Fruit fly (Drosophila melanogaster) whole organism, embryonic: Measurements from ENCODE around the gene elgi.

Experiments used
- B-H2 ChIP-seq: fragments of 200-800 bp; sonication (Bioruptor generic); optimal IDR thresholded peaks from 2 replicates; lab custom pipeline; 2018; ENCODE audit warnings: missing biosample characterization, mild to moderate bottlenecking, missing genetic modification characterization
- CG10147 ChIP-seq: fragments of 200-800 bp; sonication (Bioruptor generic); optimal IDR thresholded peaks from 2 replicates; lab custom pipeline; 2019; ENCODE audit warnings: missing biosample characterization, mild to moderate bottlenecking, missing genetic modification characterization, moderate library complexity
- CG1024 ChIP-seq: fragments of 200-800 bp; sonication (Bioruptor generic); IDR thresholded peaks from 2 replicates; pipeline ENCODE4 v1.3.6; 2022; ENCODE audit warnings: missing biosample characterization, missing genetic modification characterization
- CG10543 ChIP-seq: fragments of 200-800 bp; sonication (Bioruptor generic); optimal IDR thresholded peaks from 3 replicates; lab custom pipeline; 2017; ENCODE audit warnings: missing biosample characterization, mild to moderate bottlenecking, missing genetic modification characterization, moderate library complexity
- CG12071 ChIP-seq: fragments of 200-800 bp; sonication (Bioruptor generic); optimal IDR thresholded peaks from 3 replicates; lab custom pipeline; 2018; ENCODE audit warnings: missing biosample characterization, mild to moderate bottlenecking, missing genetic modification characterization
- CG13296 ChIP-seq: fragments of 200-800 bp; sonication (Bioruptor generic); optimal IDR thresholded peaks from 3 replicates; lab custom pipeline; 2018; ENCODE audit warnings: missing biosample characterization, mild to moderate bottlenecking, missing genetic modification characterization
- CG13424 ChIP-seq: fragments of 200-800 bp; sonication (Bioruptor generic); optimal IDR thresholded peaks from 2 replicates; lab custom pipeline; 2019; ENCODE audit warnings: missing biosample characterization, mild to moderate bottlenecking, missing genetic modification characterization, moderate library complexity
- CG13894 ChIP-seq: fragments of 200-800 bp; sonication (Bioruptor generic); optimal IDR thresholded peaks from 3 replicates; lab custom pipeline; 2018; ENCODE audit warnings: missing biosample characterization, mild to moderate bottlenecking, missing genetic modification characterization, moderate library complexity
- CG14441 ChIP-seq: fragments of 200-800 bp; sonication (Bioruptor generic); IDR thresholded peaks from 2 replicates; pipeline ENCODE4 v1.3.6; 2022; ENCODE audit warnings: missing biosample characterization, missing genetic modification characterization
- CG15269 ChIP-seq: fragments of 200-800 bp; sonication (Bioruptor generic); optimal IDR thresholded peaks from 2 replicates; lab custom pipeline; 2018; ENCODE audit warnings: missing biosample characterization, mild to moderate bottlenecking, missing genetic modification characterization, moderate library complexity
- CG2678 ChIP-seq: fragments of 200-800 bp; sonication (Bioruptor generic); optimal IDR thresholded peaks from 3 replicates; lab custom pipeline; 2019; ENCODE audit warnings: missing biosample characterization, mild to moderate bottlenecking, missing genetic modification characterization, moderate library complexity
- CG3281 ChIP-seq: fragments of 200-800 bp; sonication (Bioruptor generic); optimal IDR thresholded peaks from 3 replicates; lab custom pipeline; 2017; ENCODE audit warnings: missing biosample characterization, mild to moderate bottlenecking, missing genetic modification characterization
- CG34376 ChIP-seq: fragments of 200-800 bp; sonication (Bioruptor generic); optimal IDR thresholded peaks from 2 replicates; lab custom pipeline; 2018; ENCODE audit warnings: missing biosample characterization, mild to moderate bottlenecking, missing genetic modification characterization
- CG42726 ChIP-seq: fragments of 200-800 bp; sonication (Bioruptor generic); IDR thresholded peaks from 2 replicates; pipeline ENCODE4 v1.3.6; 2022; ENCODE audit warnings: missing biosample characterization, missing genetic modification characterization; ENCODE audit not compliant: partially characterized antibody
- CG6175 ChIP-seq: fragments of 200-800 bp; sonication (Bioruptor generic); IDR thresholded peaks from 3 replicates; pipeline ENCODE4 v1.3.6; 2022; ENCODE audit warnings: missing biosample characterization, missing genetic modification characterization
- CG7963 ChIP-seq: fragments of 200-800 bp; sonication (Bioruptor generic); IDR thresholded peaks from 3 replicates; pipeline ENCODE4 v1.3.6; 2022; ENCODE audit warnings: missing biosample characterization, missing genetic modification characterization; ENCODE audit not compliant: partially characterized antibody
- CG8478 ChIP-seq: fragments of >200 bp; optimal IDR thresholded peaks from 2 replicates; lab custom pipeline; 2018
- CG8924 ChIP-seq: fragments of 200-800 bp; optimal IDR thresholded peaks from 3 replicates; lab custom pipeline; 2019; ENCODE audit warnings: missing biosample characterization, mild to moderate bottlenecking, missing genetic modification characterization, moderate library complexity
- D ChIP-seq, 2 experiments: fragments of 200-800 bp in 1 of 2; fragments of >200 bp in 1 of 2; sonication (Bioruptor generic) in 1 of 2; optimal IDR thresholded peaks; 2 replicates in 1 of 2; 3 replicates in 1 of 2; lab custom pipeline; 2017; ENCODE audit warnings: mild to moderate bottlenecking in 1 of 2, missing biosample characterization in 1 of 2, missing genetic modification characterization in 1 of 2, missing genetic modification reagents in 1 of 2
- Drgx ChIP-seq: fragments of 200-800 bp; sonication (Bioruptor generic); IDR thresholded peaks from 2 replicates; pipeline ENCODE4 v1.3.6; 2022; ENCODE audit warnings: missing biosample characterization, missing genetic modification characterization
- ERR ChIP-seq: fragments of 200-800 bp; sonication (Bioruptor generic); optimal IDR thresholded peaks from 2 replicates; lab custom pipeline; 2016; ENCODE audit warnings: missing biosample characterization, missing genetic modification characterization
- Fer1 ChIP-seq: fragments of 200-800 bp; sonication (Bioruptor generic); optimal IDR thresholded peaks from 2 replicates; lab custom pipeline; 2017; ENCODE audit warnings: missing biosample characterization, mild to moderate bottlenecking, missing genetic modification characterization
- HLH3B ChIP-seq: fragments of 200-800 bp; sonication (Bioruptor generic); IDR thresholded peaks from 2 replicates; pipeline ENCODE4 v1.3.6; 2022; ENCODE audit warnings: missing biosample characterization, missing genetic modification characterization
- Hey ChIP-seq: fragments of 200-800 bp; sonication (Bioruptor generic); optimal IDR thresholded peaks from 3 replicates; lab custom pipeline; 2018; ENCODE audit warnings: missing biosample characterization, mild to moderate bottlenecking, missing genetic modification characterization
- Hr78 ChIP-seq, 2 experiments: fragments of 200-800 bp in 1 of 2; fragments of >200 bp in 1 of 2; sonication (Bioruptor generic) in 1 of 2; optimal IDR thresholded peaks; 2 replicates each; lab custom pipeline; 2017 to 2019; ENCODE audit warnings: missing biosample characterization in 2 of 2, missing genetic modification characterization in 2 of 2, mild to moderate bottlenecking in 1 of 2, moderate library complexity in 1 of 2
- Jarid2 ChIP-seq: fragments of 200-800 bp; sonication (Bioruptor generic); optimal IDR thresholded peaks from 3 replicates; lab custom pipeline; 2017; ENCODE audit warnings: mild to moderate bottlenecking, missing biosample characterization, missing genetic modification reagents, missing genetic modification characterization
- Med ChIP-seq: fragments of 200-800 bp; sonication (Bioruptor generic); peaks from one replicate; lab custom pipeline; 2016; ENCODE audit warnings: missing biosample characterization, missing genetic modification characterization, mild to moderate bottlenecking, inconsistent platforms, moderate library complexity
- Pdp1 ChIP-seq, 2 experiments: fragments of 200-800 bp; sonication (Bioruptor generic); optimal IDR thresholded peaks; 3 replicates each; lab custom pipeline; 2016; ENCODE audit warnings: missing biosample characterization in 2 of 2, missing genetic modification characterization in 2 of 2, mild to moderate bottlenecking in 1 of 2, moderate library complexity in 1 of 2
- Sox102F ChIP-seq: fragments of 200-800 bp; sonication (Bioruptor generic); optimal IDR thresholded peaks from 2 replicates; lab custom pipeline; 2018; ENCODE audit warnings: missing biosample characterization, mild to moderate bottlenecking, missing genetic modification characterization, moderate library complexity
- Vsx1 ChIP-seq: fragments of 200-800 bp; sonication (Bioruptor generic); optimal IDR thresholded peaks from 2 replicates; lab custom pipeline; 2017; ENCODE audit warnings: missing biosample characterization, mild to moderate bottlenecking, missing genetic modification characterization, missing genetic modification reagents
- Xrp1 ChIP-seq: fragments of 200-800 bp; sonication (Bioruptor generic); IDR thresholded peaks from 2 replicates; pipeline ENCODE4 v1.3.6; 2022; ENCODE audit warnings: missing biosample characterization, missing genetic modification characterization
- ase ChIP-seq: fragments of 200-800 bp; sonication (Bioruptor generic); IDR thresholded peaks from 3 replicates; pipeline ENCODE4 v1.3.6; 2022; ENCODE audit warnings: missing biosample characterization, missing genetic modification characterization
- br ChIP-seq: fragments of >200 bp; optimal IDR thresholded peaks from 2 replicates; lab custom pipeline; 2017
- caup ChIP-seq: fragments of 200-800 bp; sonication (Bioruptor generic); optimal IDR thresholded peaks from 3 replicates; lab custom pipeline; 2017; ENCODE audit warnings: missing biosample characterization, mild to moderate bottlenecking, missing genetic modification characterization, moderate library complexity; ENCODE audit not compliant: severe bottlenecking
- chm ChIP-seq: fragments of 200-800 bp; sonication (Bioruptor generic); IDR thresholded peaks from 2 replicates; pipeline ENCODE4 v1.3.6; 2022; ENCODE audit warnings: missing biosample characterization, missing genetic modification characterization
- ci ChIP-seq: fragments of 200-800 bp; sonication (Bioruptor generic); IDR thresholded peaks from 3 replicates; pipeline ENCODE4 v1.3.6; 2022; ENCODE audit warnings: missing biosample characterization, missing genetic modification characterization
- gfzf ChIP-seq: fragments of 200-800 bp; sonication (Bioruptor generic); optimal IDR thresholded peaks from 2 replicates; lab custom pipeline; 2016; ENCODE audit warnings: missing biosample characterization, mild to moderate bottlenecking, missing genetic modification characterization, moderate library complexity
- ken ChIP-seq: fragments of 200-800 bp; sonication (Bioruptor generic); IDR thresholded peaks from 3 replicates; pipeline ENCODE4 v1.3.6; 2022; ENCODE audit warnings: missing biosample characterization, missing genetic modification characterization
- mirr ChIP-seq: fragments of 200-800 bp; sonication (Bioruptor generic); optimal IDR thresholded peaks from 3 replicates; lab custom pipeline; 2018; ENCODE audit warnings: missing biosample characterization, mild to moderate bottlenecking, missing genetic modification characterization
- odd ChIP-seq: fragments of 200-800 bp; sonication (Bioruptor generic); optimal IDR thresholded peaks from 2 replicates; lab custom pipeline; 2017; ENCODE audit warnings: missing biosample characterization, mild to moderate bottlenecking, missing genetic modification characterization
- phol ChIP-seq: fragments of 200-800 bp; sonication (Bioruptor generic); optimal IDR thresholded peaks from 3 replicates; lab custom pipeline; 2018; ENCODE audit warnings: missing biosample characterization, mild to moderate bottlenecking, missing genetic modification characterization, moderate library complexity
- sna ChIP-seq: fragments of 200-800 bp; sonication (Bioruptor generic); IDR thresholded peaks from 2 replicates; pipeline ENCODE4 v1.3.6; 2022; ENCODE audit warnings: missing biosample characterization, missing genetic modification characterization; ENCODE audit not compliant: partially characterized antibody
- sug ChIP-seq: fragments of 200-800 bp; optimal IDR thresholded peaks from 2 replicates; lab custom pipeline; 2019; ENCODE audit warnings: missing biosample characterization, mild to moderate bottlenecking, missing genetic modification characterization, moderate library complexity
- wdn ChIP-seq: fragments of 200-800 bp; sonication (Bioruptor generic); IDR thresholded peaks from 2 replicates; pipeline ENCODE4 v1.3.6; 2022; ENCODE audit warnings: missing biosample characterization, missing genetic modification characterization

elgi gene

dm6 chr3L:15979240-15979639 is 22.9 kb downstream of the elgi start:
- TF ChIP-seq CG7963 (GFP tag; lab: Robert Waterston, UW) (0 out of 3 replicates have a peak, but pooled peaks have one; percentile 19), CG10147 (GFP tag; lab: Kevin White, UChicago) (no peak), Hey (tag; lab: Kevin White, UChicago) (no peak), br (no peak), Jarid2 (no peak), ERR (no peak), Vsx1 (GFP tag; lab: Kevin White, UChicago) (no peak), Pdp1 (GFP tag; optimal IDR thresholded peaks at IDR 0.05; lab: Kevin White, UChicago) (peak in 1 of 2 experiments; percentile 8), chm (GFP tag; lab: Robert Waterston, UW) (no peak), Sox102F (GFP tag; lab: Kevin White, UChicago) (no peak), Drgx (GFP tag; lab: Robert Waterston, UW) (no peak), ken (GFP tag; lab: Robert Waterston, UW) (no peak), wdn (GFP tag; lab: Robert Waterston, UW) (no peak), B-H2 (GFP tag; lab: Kevin White, UChicago) (no peak), CG1024 (no peak), CG13424 (tag; lab: Kevin White, UChicago) (no peak), HLH3B (GFP tag; lab: Robert Waterston, UW) (no peak), CG14441 (GFP tag; lab: Robert Waterston, UW) (0 out of 2 replicates have a peak, but pooled peaks have one; percentile 10), ci (GFP tag; lab: Robert Waterston, UW) (no peak), CG3281 (no peak), Xrp1 (GFP tag; lab: Robert Waterston, UW) (no peak), CG8478 (no peak), gfzf (GFP tag; lab: Kevin White, UChicago) (no peak), CG8924 (tag; lab: Kevin White, UChicago) (no peak), Hr78 (GFP tag; optimal IDR thresholded peaks at IDR 0.05; lab: Kevin White, UChicago) (peak in 1 of 2 experiments; percentile 16)

dm6 chr3L:15979912-15980311 is 23.6 kb downstream of the elgi start, which contains the start of gene CG17027:
Gene CG17027 (plus strand): TSS chr3L:15980100.
- peak; percentile 0 for TF ChIP-seq Fer1
- no peak for TF ChIP-seq D (optimal IDR thresholded peaks at IDR 0.05; lab: Kevin White, UChicago)
- TF ChIP-seq D (GFP tag; optimal IDR thresholded peaks at IDR 0.05; lab: Kevin White, UChicago) = no peak
- TF ChIP-seq CG42726 (GFP tag; lab: Robert Waterston, UW) = 0 out of 2 replicates have a peak, but pooled peaks have one; percentile 9
- TF ChIP-seq mirr = peak; percentile 5
- TF ChIP-seq CG34376 = peak; percentile 18
- peak; percentile 20 for TF ChIP-seq Med (GFP tag; lab: Kevin White, UChicago)
- TF ChIP-seq CG13894 = peak; percentile 53
- TF ChIP-seq CG13296 = peak; percentile 39
- TF ChIP-seq CG2678 = peak; percentile 35
- TF ChIP-seq CG12071 (GFP tag; lab: Kevin White, UChicago) = peak; percentile 19
- no peak for TF ChIP-seq ase (GFP tag; lab: Robert Waterston, UW)
- TF ChIP-seq phol (tag; lab: Kevin White, UChicago) = no peak
- peak; percentile 56; the same call in 2 of the 3 replicates for TF ChIP-seq CG6175 (GFP tag; lab: Robert Waterston, UW)
- peak; percentile 3 for TF ChIP-seq odd (GFP tag; lab: Kevin White, UChicago)
- peak; percentile 16 for TF ChIP-seq caup (GFP tag; lab: Kevin White, UChicago)
- TF ChIP-seq sug = peak; percentile 50
- TF ChIP-seq CG15269 (tag; lab: Kevin White, UChicago) = peak; percentile 6
- peak; percentile 15 for TF ChIP-seq CG10543 (GFP tag; lab: Kevin White, UChicago)
- TF ChIP-seq sna = no peak
